Worm (Caenorhabditis elegans) whole organism, L2 larva: ENCODE data around the gene lips-3.

Experiments used
- blmp-1 ChIP-seq: sonication (generic microtip); optimal IDR thresholded peaks from 2 replicates; lab custom pipeline; 2017; ENCODE audit warnings: missing genetic modification characterization, mild to moderate bottlenecking, missing compliant biosample characterization, antibody characterized with exemption, moderate library complexity; ENCODE audit not compliant: insufficient read depth
- fos-1 ChIP-seq: fragments of 150-350 bp; optimal IDR thresholded peaks from 2 replicates; lab custom pipeline; 2014; ENCODE audit warnings: missing biosample characterization, missing genetic modification characterization
- lin-39 ChIP-seq: fragments of 150-350 bp; optimal IDR thresholded peaks from 2 replicates; lab custom pipeline; 2014; ENCODE audit warnings: missing biosample characterization, missing genetic modification reagents, missing genetic modification characterization
- peb-1 ChIP-seq: fragments of 150-350 bp; optimal IDR thresholded peaks from 2 replicates; lab custom pipeline; 2014; ENCODE audit warnings: missing biosample characterization, missing genetic modification characterization
- sma-3 ChIP-seq: sonication (generic microtip); optimal IDR thresholded peaks from 2 replicates; lab custom pipeline; 2016; ENCODE audit warnings: missing genetic modification reagents, missing genetic modification characterization, missing compliant biosample characterization
- unc-62 ChIP-seq: fragments of 150-350 bp; optimal IDR thresholded peaks from 2 replicates; lab custom pipeline; 2014; ENCODE audit warnings: missing biosample characterization, missing genetic modification reagents, missing genetic modification characterization
- ztf-11 ChIP-seq: sonication (generic microtip); optimal IDR thresholded peaks from 2 replicates; lab custom pipeline; 2017; ENCODE audit warnings: missing biosample characterization, missing genetic modification characterization

- TF ChIP-seq ztf-11 (tag; lab: Kevin White, UChicago) = no peak
- no peak for TF ChIP-seq lin-39 (tag; lab: Kevin White, UChicago)
- no peak for TF ChIP-seq fos-1
- TF ChIP-seq sma-3 = no peak
- TF ChIP-seq unc-62 = no peak
- no peak for TF ChIP-seq blmp-1 (tag; lab: Kevin White, UChicago)
- TF ChIP-seq peb-1 (tag; lab: Kevin White, UChicago) = no peak
Observed at ce11 chrIII:4568030-4568429, 48.3 kb upstream of the lips-3 start, which contains the start of gene mlcd-1.
